Worm (Caenorhabditis elegans): Measurements from ENCODE around the gene mpst-1.
A peak's percentile ranks its signal among the peaks of the same experiment; 100 is the strongest.

Gene mpst-1

ce11 chrV:11811921-11812320 is 14.9 kb downstream of the mpst-1 start, which contains the start of gene D2023.3:
Gene D2023.3 (minus strand): TSS chrV:11812021.
- TF ChIP-seq ccch-3 (GFP tag; optimal IDR thresholded peaks at IDR 0.05): no peak
- no peak for TF ChIP-seq Y79H2A.3 (GFP tag; conservative IDR thresholded peaks at IDR 0.05)
- no peak for TF ChIP-seq repo-1 (tag; optimal IDR thresholded peaks at IDR 0.05)
- TF ChIP-seq rpc-1 (optimal IDR thresholded peaks at IDR 0.05): no peak
- no peak for TF ChIP-seq rpc-1 (tag; optimal IDR thresholded peaks at IDR 0.05)
- no peak for TF ChIP-seq F52B5.7 (tag; optimal IDR thresholded peaks at IDR 0.05)
- TF ChIP-seq lin-26 (GFP tag; IDR thresholded peaks at IDR 0.05): no peak
- TF ChIP-seq nhr-120 (GFP tag; IDR thresholded peaks at IDR 0.05): no peak
- no peak for TF ChIP-seq tbp1 (GFP tag; optimal IDR thresholded peaks at IDR 0.05)
- no peak for TF ChIP-seq tbx-9 (tag; optimal IDR thresholded peaks at IDR 0.05; ENCODE audit: borderline replicate concordance)
- no peak for TF ChIP-seq ceh-27 (GFP tag; optimal IDR thresholded peaks at IDR 0.05)
- no peak for TF ChIP-seq D2030.7 (GFP tag; IDR thresholded peaks at IDR 0.05)
- no peak for TF ChIP-seq F49E8.2 (tag; optimal IDR thresholded peaks at IDR 0.05; ENCODE audit: insufficient read depth)
- TF ChIP-seq mcd-1 (GFP tag; IDR thresholded peaks at IDR 0.05): no peak
- TF ChIP-seq B0035.1 (tag; optimal IDR thresholded peaks at IDR 0.05): no peak

ce11 chrV:11809935-11810334 is 16.9 kb downstream of the mpst-1 start:
- TF ChIP-seq mcd-1 (GFP tag; IDR thresholded peaks at IDR 0.05) (no peak), hsf-1 (GFP tag; IDR thresholded peaks at IDR 0.05) (no peak), die-1 (tag; optimal IDR thresholded peaks at IDR 0.05) (no peak), tlf-1 (GFP tag; optimal IDR thresholded peaks at IDR 0.05) (no peak), nhr-27 (tag; optimal IDR thresholded peaks at IDR 0.05) (no peak), tbp1 (GFP tag; optimal IDR thresholded peaks at IDR 0.05) (no peak), F52B5.7 (tag; optimal IDR thresholded peaks at IDR 0.05) (no peak), nfyb-1 (GFP tag; IDR thresholded peaks at IDR 0.05) (no peak), madf-10 (tag; optimal IDR thresholded peaks at IDR 0.05) (no peak), ztf-3 (GFP tag; optimal IDR thresholded peaks at IDR 0.05) (no peak), pha-4 (tag; optimal IDR thresholded peaks at IDR 0.05) (no peak), F49E8.2 (tag; optimal IDR thresholded peaks at IDR 0.05; ENCODE audit: insufficient read depth) (no peak), somi-1 (GFP tag; optimal IDR thresholded peaks at IDR 0.05) (no peak), rcor-1 (GFP tag; IDR thresholded peaks at IDR 0.05) (no peak), egl-44 (GFP tag; IDR thresholded peaks at IDR 0.05) (no peak), ceh-40 (GFP tag; IDR thresholded peaks at IDR 0.05) (no peak), T26A5.8 (tag; optimal IDR thresholded peaks at IDR 0.05) (no peak), Y53G8AR.9 (GFP tag; conservative IDR thresholded peaks at IDR 0.05) (no peak), rpc-1 (optimal IDR thresholded peaks at IDR 0.05) (no peak), rpc-1 (tag; optimal IDR thresholded peaks at IDR 0.05) (no peak), snpc-3.4 (tag; optimal IDR thresholded peaks at IDR 0.05) (no peak)

- TF ChIP-seq somi-1 (GFP tag; optimal IDR thresholded peaks at IDR 0.05): peak; percentile 88
- peak; percentile 3 for TF ChIP-seq nhr-80 (tag; optimal IDR thresholded peaks at IDR 0.05)
- TF ChIP-seq die-1 (tag; optimal IDR thresholded peaks at IDR 0.05): peak; percentile 24
- no peak for TF ChIP-seq snpc-1.1 (tag; optimal IDR thresholded peaks at IDR 0.05; ENCODE audit: insufficient read depth)
- TF ChIP-seq lin-40 (tag; optimal IDR thresholded peaks at IDR 0.05): peak; percentile 49
- peak; percentile 60 for TF ChIP-seq ztf-26 (tag; optimal IDR thresholded peaks at IDR 0.05)
- no peak for TF ChIP-seq hlh-12 (tag; optimal IDR thresholded peaks at IDR 0.05)
- no peak for TF ChIP-seq unc-62 (GFP tag; optimal IDR thresholded peaks at IDR 0.05)
Measured at ce11 chrV:11803518-11803994, 23.3 kb downstream of the mpst-1 start.

All from whole organism, young adult.